Fruit fly (Drosophila melanogaster) whole organism, embryonic: Measurements from ENCODE around the gene dmrt11E.

ENCODE experiments used
- Atf-2 ChIP-seq: fragments of 200-800 bp; sonication (Bioruptor generic); optimal IDR thresholded peaks from 2 replicates; lab custom pipeline; 2016; ENCODE audit warnings: missing biosample characterization, missing genetic modification characterization
- B-H2 ChIP-seq: fragments of 200-800 bp; sonication (Bioruptor generic); optimal IDR thresholded peaks from 2 replicates; lab custom pipeline; 2018; ENCODE audit warnings: missing biosample characterization, mild to moderate bottlenecking, missing genetic modification characterization
- CG12391 ChIP-seq: fragments of 200-800 bp; sonication (Bioruptor generic); optimal IDR thresholded peaks from 3 replicates; lab custom pipeline; 2018; ENCODE audit warnings: missing biosample characterization, mild to moderate bottlenecking, missing genetic modification characterization, moderate library complexity
- CG12942 ChIP-seq: fragments of 200-800 bp; sonication (Bioruptor generic); optimal IDR thresholded peaks from 3 replicates; lab custom pipeline; 2016; ENCODE audit warnings: missing biosample characterization, missing genetic modification characterization
- CG14667 ChIP-seq: fragments of 200-800 bp; sonication (Bioruptor generic); IDR thresholded peaks from 2 replicates; pipeline ENCODE4 v1.3.6; 2022; ENCODE audit warnings: missing biosample characterization, missing genetic modification characterization
- CG14710 ChIP-seq: fragments of 200-800 bp; sonication (Bioruptor generic); optimal IDR thresholded peaks from 3 replicates; lab custom pipeline; 2019; ENCODE audit warnings: missing biosample characterization, mild to moderate bottlenecking, missing genetic modification characterization, moderate library complexity
- CG15514 ChIP-seq: fragments of 200-800 bp; sonication (Bioruptor generic); optimal IDR thresholded peaks from 3 replicates; lab custom pipeline; 2017; ENCODE audit warnings: missing biosample characterization, missing genetic modification characterization, mild to moderate bottlenecking, moderate library complexity, missing genetic modification reagents
- CG17802 ChIP-seq: fragments of 200-800 bp; sonication (Bioruptor generic); optimal IDR thresholded peaks from 2 replicates; lab custom pipeline; 2018; ENCODE audit warnings: missing biosample characterization, mild to moderate bottlenecking, missing genetic modification characterization, moderate library complexity
- CG17912 ChIP-seq: fragments of 200-800 bp; sonication (Bioruptor generic); optimal IDR thresholded peaks from 2 replicates; lab custom pipeline; 2018; ENCODE audit warnings: missing biosample characterization, mild to moderate bottlenecking, missing genetic modification characterization
- CG1792 ChIP-seq: fragments of 200-800 bp; sonication (Bioruptor generic); optimal IDR thresholded peaks from 2 replicates; lab custom pipeline; 2016; ENCODE audit warnings: missing biosample characterization, missing genetic modification characterization
- CG31388 ChIP-seq: fragments of 200-800 bp; sonication (Bioruptor generic); optimal IDR thresholded peaks from 2 replicates; lab custom pipeline; 2016; ENCODE audit warnings: missing biosample characterization, missing genetic modification characterization
- CG31441 ChIP-seq: fragments of 200-800 bp; sonication (Bioruptor generic); IDR thresholded peaks from 2 replicates; pipeline ENCODE4 v1.3.6; 2022; ENCODE audit warnings: missing biosample characterization, missing genetic modification characterization
- CG42726 ChIP-seq: fragments of 200-800 bp; sonication (Bioruptor generic); IDR thresholded peaks from 2 replicates; pipeline ENCODE4 v1.3.6; 2022; ENCODE audit warnings: missing biosample characterization, missing genetic modification characterization; ENCODE audit not compliant: partially characterized antibody
- CG43689 ChIP-seq: fragments of 200-800 bp; sonication (Bioruptor generic); IDR thresholded peaks from 2 replicates; pipeline ENCODE4 v1.3.6; 2022; ENCODE audit warnings: missing biosample characterization, missing genetic modification characterization
- CG4617 ChIP-seq: fragments of 200-800 bp; sonication (Bioruptor generic); optimal IDR thresholded peaks from 3 replicates; lab custom pipeline; 2016; ENCODE audit warnings: missing biosample characterization, missing genetic modification characterization, borderline replicate concordance
- CG7839 ChIP-seq: fragments of 200-800 bp; sonication (Bioruptor generic); optimal IDR thresholded peaks from 3 replicates; lab custom pipeline; 2018; ENCODE audit warnings: missing biosample characterization, mild to moderate bottlenecking, missing genetic modification characterization, moderate library complexity
- CG9932 ChIP-seq: fragments of 200-800 bp; sonication (Bioruptor generic); IDR thresholded peaks from 2 replicates; pipeline ENCODE4 v1.3.6; 2022; ENCODE audit warnings: missing biosample characterization, missing genetic modification characterization
- CHES-1-like ChIP-seq: fragments of 200-800 bp; sonication (Bioruptor generic); optimal IDR thresholded peaks from 2 replicates; lab custom pipeline; 2016; ENCODE audit warnings: missing biosample characterization, missing genetic modification characterization
- D ChIP-seq, 2 experiments: fragments of 200-800 bp in 1 of 2; fragments of >200 bp in 1 of 2; sonication (Bioruptor generic) in 1 of 2; optimal IDR thresholded peaks; 2 replicates in 1 of 2; 3 replicates in 1 of 2; lab custom pipeline; 2017; ENCODE audit warnings: mild to moderate bottlenecking in 1 of 2, missing biosample characterization in 1 of 2, missing genetic modification characterization in 1 of 2, missing genetic modification reagents in 1 of 2
- D19B ChIP-seq: fragments of 200-800 bp; sonication (Bioruptor generic); optimal IDR thresholded peaks from 2 replicates; lab custom pipeline; 2017; ENCODE audit warnings: missing biosample characterization, mild to moderate bottlenecking, missing genetic modification characterization
- GATAe ChIP-seq: fragments of 200-800 bp; sonication (Bioruptor generic); conservative IDR thresholded peaks from 2 replicates; pipeline ENCODE4 v1.3.6; 2022; ENCODE audit warnings: missing biosample characterization, missing genetic modification characterization
- HmgD ChIP-seq: fragments of 200-800 bp; sonication (Bioruptor generic); optimal IDR thresholded peaks from 3 replicates; lab custom pipeline; 2016; ENCODE audit warnings: missing biosample characterization, missing genetic modification characterization
- Hr3 ChIP-seq: fragments of 200-800 bp; sonication (Bioruptor generic); optimal IDR thresholded peaks from 3 replicates; lab custom pipeline; 2016; ENCODE audit warnings: missing biosample characterization, missing genetic modification characterization
- Kr ChIP-seq: fragments of 200-800 bp; sonication (Bioruptor generic); optimal IDR thresholded peaks from 2 replicates; lab custom pipeline; 2017; ENCODE audit warnings: missing biosample characterization, mild to moderate bottlenecking, missing genetic modification characterization
- Lhr ChIP-seq: fragments of 200-800 bp; sonication (Bioruptor generic); optimal IDR thresholded peaks from 3 replicates; lab custom pipeline; 2017; ENCODE audit warnings: mild to moderate bottlenecking, missing biosample characterization, missing genetic modification reagents, missing genetic modification characterization
- Mad ChIP-seq: fragments of 200-800 bp; sonication (Bioruptor generic); optimal IDR thresholded peaks from 2 replicates; lab custom pipeline; 2016; ENCODE audit warnings: missing biosample characterization, missing genetic modification characterization
- Mes4 ChIP-seq: fragments of 200-800 bp; sonication (Bioruptor generic); optimal IDR thresholded peaks from 2 replicates; lab custom pipeline; 2016; ENCODE audit warnings: missing biosample characterization, missing genetic modification characterization
- Oli ChIP-seq: fragments of 200-800 bp; sonication (Bioruptor generic); optimal IDR thresholded peaks from 2 replicates; lab custom pipeline; 2018; ENCODE audit warnings: missing biosample characterization, mild to moderate bottlenecking, missing genetic modification characterization, moderate library complexity
- Spps ChIP-seq: fragments of 200-800 bp; sonication (Bioruptor generic); optimal IDR thresholded peaks from 2 replicates; lab custom pipeline; 2018; ENCODE audit warnings: missing biosample characterization, mild to moderate bottlenecking, missing genetic modification characterization
- Stat92E ChIP-seq, 3 experiments: fragments of >200 bp in 2 of 3; fragments of 200-800 bp in 1 of 3; sonication (Bioruptor generic) in 1 of 3; optimal IDR thresholded peaks; 2 replicates each; lab custom pipeline; 2017 to 2019; ENCODE audit warnings: missing biosample characterization in 3 of 3, missing genetic modification characterization in 3 of 3, mild to moderate bottlenecking in 1 of 3, moderate library complexity in 1 of 3
- btn ChIP-seq: fragments of 200-800 bp; sonication (Bioruptor generic); optimal IDR thresholded peaks from 2 replicates; lab custom pipeline; 2016; ENCODE audit warnings: missing biosample characterization, missing genetic modification characterization
- ci ChIP-seq: fragments of 200-800 bp; sonication (Bioruptor generic); IDR thresholded peaks from 3 replicates; pipeline ENCODE4 v1.3.6; 2022; ENCODE audit warnings: missing biosample characterization, missing genetic modification characterization
- corto ChIP-seq: fragments of 200-800 bp; sonication (Bioruptor generic); optimal IDR thresholded peaks from 2 replicates; lab custom pipeline; 2016; ENCODE audit warnings: missing biosample characterization, mild to moderate bottlenecking, missing genetic modification characterization, moderate library complexity
- dati ChIP-seq: fragments of 200-800 bp; sonication (Bioruptor generic); IDR thresholded peaks from 2 replicates; pipeline ENCODE4 v1.3.6; 2022; ENCODE audit warnings: missing biosample characterization, missing genetic modification characterization
- disco-r ChIP-seq: fragments of 200-800 bp; sonication (Bioruptor generic); optimal IDR thresholded peaks from 2 replicates; lab custom pipeline; 2016; ENCODE audit warnings: missing biosample characterization, missing genetic modification characterization
- esg ChIP-seq: fragments of 200-800 bp; sonication (Bioruptor generic); conservative IDR thresholded peaks from 2 replicates; pipeline ENCODE4 v1.3.6; 2022; ENCODE audit warnings: missing biosample characterization, missing genetic modification characterization
- eyg ChIP-seq: fragments of 200-800 bp; sonication (Bioruptor generic); optimal IDR thresholded peaks from 3 replicates; lab custom pipeline; 2016; ENCODE audit warnings: missing biosample characterization, missing genetic modification characterization
- fd64A ChIP-seq: fragments of 200-800 bp; sonication (Bioruptor generic); optimal IDR thresholded peaks from 3 replicates; lab custom pipeline; 2018; ENCODE audit warnings: missing biosample characterization, mild to moderate bottlenecking, missing genetic modification characterization
- gem ChIP-seq: fragments of 200-800 bp; sonication (Bioruptor generic); optimal IDR thresholded peaks from 2 replicates; lab custom pipeline; 2019; ENCODE audit warnings: missing biosample characterization, mild to moderate bottlenecking, missing genetic modification characterization, moderate library complexity
- grau ChIP-seq: fragments of 200-800 bp; optimal IDR thresholded peaks from 3 replicates; lab custom pipeline; 2019; ENCODE audit warnings: missing biosample characterization, mild to moderate bottlenecking, missing genetic modification characterization, moderate library complexity
- hbn ChIP-seq: fragments of 200-800 bp; sonication (Bioruptor generic); IDR thresholded peaks from 2 replicates; pipeline ENCODE4 v1.3.6; 2022; ENCODE audit warnings: missing biosample characterization, missing genetic modification characterization; ENCODE audit not compliant: partially characterized antibody
- her ChIP-seq: fragments of 200-800 bp; sonication (Bioruptor generic); optimal IDR thresholded peaks from 2 replicates; lab custom pipeline; 2016; ENCODE audit warnings: missing biosample characterization, missing genetic modification characterization
- nerfin-1 ChIP-seq: fragments of 200-800 bp; sonication (Bioruptor generic); optimal IDR thresholded peaks from 3 replicates; lab custom pipeline; 2019; ENCODE audit warnings: missing biosample characterization, mild to moderate bottlenecking, missing genetic modification characterization, moderate library complexity
- run ChIP-seq: fragments of 200-800 bp; sonication (Bioruptor generic); optimal IDR thresholded peaks from 3 replicates; lab custom pipeline; 2018; ENCODE audit warnings: missing biosample characterization, mild to moderate bottlenecking, missing genetic modification characterization
- sima ChIP-seq: fragments of 200-800 bp; sonication (Bioruptor generic); optimal IDR thresholded peaks from 2 replicates; lab custom pipeline; 2016; ENCODE audit warnings: missing biosample characterization, missing genetic modification characterization
- tap ChIP-seq: fragments of 200-800 bp; optimal IDR thresholded peaks from 3 replicates; lab custom pipeline; 2019; ENCODE audit warnings: missing biosample characterization, mild to moderate bottlenecking, missing genetic modification characterization, moderate library complexity
- tin ChIP-seq: fragments of 200-800 bp; sonication (Bioruptor generic); optimal IDR thresholded peaks from 3 replicates; lab custom pipeline; 2016; ENCODE audit warnings: missing biosample characterization, missing genetic modification characterization
- tll ChIP-seq, 2 experiments: fragments of 200-800 bp in 1 of 2; fragments of >200 bp in 1 of 2; sonication (Bioruptor generic) in 1 of 2; optimal IDR thresholded peaks; 2 replicates each; lab custom pipeline; 2017 to 2019; ENCODE audit warnings: missing biosample characterization in 2 of 2, missing genetic modification characterization in 2 of 2, mild to moderate bottlenecking in 1 of 2, moderate library complexity in 1 of 2

dmrt11E gene

dm6 chrX:13390465-13391173 lies 22.6 kb downstream of the dmrt11E start (continued):
- no peak for TF ChIP-seq CG17912
- TF ChIP-seq dati = no peak
- TF ChIP-seq HmgD = no peak
- no peak for TF ChIP-seq eyg (GFP tag; lab: Kevin White, UChicago)
- TF ChIP-seq CG7839 = peak; percentile 80
- peak; percentile 14 for TF ChIP-seq Hr3 (GFP tag; lab: Kevin White, UChicago)
- no peak for TF ChIP-seq Mad (GFP tag; lab: Kevin White, UChicago)
- TF ChIP-seq Oli (tag; lab: Kevin White, UChicago) = peak; percentile 59
- no peak for TF ChIP-seq CG1792
- TF ChIP-seq CG12942 (GFP tag; lab: Kevin White, UChicago) = peak; percentile 13
- peak; percentile 82 for TF ChIP-seq CG9932 (GFP tag; lab: Robert Waterston, UW)
- TF ChIP-seq tll (GFP tag; optimal IDR thresholded peaks at IDR 0.05; lab: Kevin White, UChicago) = no peak
- no peak for TF ChIP-seq CG17802 (tag; lab: Kevin White, UChicago)
- peak; percentile 72 for TF ChIP-seq CG15514 (GFP tag; lab: Kevin White, UChicago)
- no peak for TF ChIP-seq CG14710 (tag; lab: Kevin White, UChicago)
- no peak for TF ChIP-seq CG4617
- peak; percentile 83 for TF ChIP-seq gem
- TF ChIP-seq fd64A (GFP tag; lab: Kevin White, UChicago) = no peak
- no peak for TF ChIP-seq nerfin-1
- TF ChIP-seq corto (GFP tag; lab: Kevin White, UChicago) = no peak
- no peak for TF ChIP-seq her
- TF ChIP-seq D19B (GFP tag; lab: Kevin White, UChicago) = peak; percentile 36
- no peak for TF ChIP-seq CG42726 (GFP tag; lab: Robert Waterston, UW)
- peak; percentile 9 for TF ChIP-seq run (tag; lab: Kevin White, UChicago)
- TF ChIP-seq CG43689 (GFP tag; lab: Robert Waterston, UW) = peak; percentile 36; the same call in 1 of the 2 replicates
- no peak for TF ChIP-seq CG31388 (GFP tag; lab: Kevin White, UChicago)
- TF ChIP-seq tin (GFP tag; lab: Kevin White, UChicago) = peak; percentile 7
- peak; percentile 58 for TF ChIP-seq CG31441
- TF ChIP-seq Mes4 (GFP tag; lab: Kevin White, UChicago) = no peak
- peak; percentile 69 for TF ChIP-seq CG12391 (tag; lab: Kevin White, UChicago)
- TF ChIP-seq hbn = no peak
- TF ChIP-seq CHES-1-like (GFP tag; lab: Kevin White, UChicago) = no peak
- no peak for TF ChIP-seq Lhr (GFP tag; lab: Kevin White, UChicago)
- TF ChIP-seq grau (tag; lab: Kevin White, UChicago) = peak; percentile 82
- no peak for TF ChIP-seq Stat92E (GFP tag; optimal IDR thresholded peaks at IDR 0.05; lab: Kevin White, UChicago)
- TF ChIP-seq sima = no peak
- TF ChIP-seq D (optimal IDR thresholded peaks at IDR 0.05; lab: Kevin White, UChicago) = no peak
- TF ChIP-seq D (GFP tag; optimal IDR thresholded peaks at IDR 0.05; lab: Kevin White, UChicago) = no peak
- no peak for TF ChIP-seq Atf-2 (GFP tag; lab: Kevin White, UChicago)
- TF ChIP-seq tap (tag; lab: Kevin White, UChicago) = peak; percentile 56
- no peak for TF ChIP-seq Kr (GFP tag; lab: Kevin White, UChicago)
- TF ChIP-seq B-H2 (GFP tag; lab: Kevin White, UChicago) = peak; percentile 31
- TF ChIP-seq Spps (tag; lab: Kevin White, UChicago) = no peak
- TF ChIP-seq disco-r = no peak
- TF ChIP-seq CG14667 (GFP tag; lab: Robert Waterston, UW) = peak; percentile 29; the same call in 1 of the 2 replicates
- no peak for TF ChIP-seq ci
- peak; percentile 55 for TF ChIP-seq esg
- no peak for TF ChIP-seq btn (GFP tag; lab: Kevin White, UChicago)
- no peak for TF ChIP-seq GATAe
